Worm (Caenorhabditis elegans): Measurements from ENCODE around the gene F40A3.6.

F40A3.6 gene

ce11 chrV:7863020-7863523 lies 30.6 kb downstream of the F40A3.6 start, which contains the start of gene C37C3.10:
Gene C37C3.10, minus strand, starts transcription at chrV:7863070.
- no peak for TF ChIP-seq aptf-2 (GFP tag; conservative IDR thresholded peaks at IDR 0.05)
- no peak for TF ChIP-seq ceh-100 (GFP tag; IDR thresholded peaks at IDR 0.05)
- TF ChIP-seq ceh-27 (GFP tag; optimal IDR thresholded peaks at IDR 0.05), result no peak
- no peak for TF ChIP-seq chd-7 (tag; optimal IDR thresholded peaks at IDR 0.05)
- no peak for TF ChIP-seq attf-6 (GFP tag; IDR thresholded peaks at IDR 0.05)
- TF ChIP-seq cebp-2 (GFP tag; IDR thresholded peaks at IDR 0.05), result no peak
- no peak for TF ChIP-seq lir-1 (GFP tag; conservative IDR thresholded peaks at IDR 0.05)
- no peak for TF ChIP-seq hmg-1.2 (GFP tag; IDR thresholded peaks at IDR 0.05)
- TF ChIP-seq F57A8.1 (GFP tag; optimal IDR thresholded peaks at IDR 0.05), result no peak
- TF ChIP-seq K12H6.12 (tag; optimal IDR thresholded peaks at IDR 0.05), result no peak
- no peak for TF ChIP-seq lin-35 (GFP tag; optimal IDR thresholded peaks at IDR 0.05)
- TF ChIP-seq madf-3 (GFP tag; IDR thresholded peaks at IDR 0.05), result no peak
- TF ChIP-seq dpl-1 (GFP tag; optimal IDR thresholded peaks at IDR 0.05), result no peak
- TF ChIP-seq hlh-26 (GFP tag; conservative IDR thresholded peaks at IDR 0.05), result no peak
- no peak for TF ChIP-seq rcor-1 (GFP tag; IDR thresholded peaks at IDR 0.05)
- TF ChIP-seq ZK185.1 (tag; optimal IDR thresholded peaks at IDR 0.05; ENCODE audit: poor library complexity, severe bottlenecking), result no peak
- TF ChIP-seq Y53G8AR.9 (GFP tag; conservative IDR thresholded peaks at IDR 0.05), result no peak

- TF ChIP-seq lsl-1 (GFP tag; optimal IDR thresholded peaks at IDR 0.05), result no peak
- no peak for TF ChIP-seq bed-1 (GFP tag; IDR thresholded peaks at IDR 0.05)
- TF ChIP-seq aptf-3 (GFP tag; IDR thresholded peaks at IDR 0.05), result no peak
Measured at ce11 chrV:7861792-7862191, 31.9 kb downstream of the F40A3.6 start, which contains the start of gene C37C3.17. Gene C37C3.17, minus strand, starts transcription at chrV:7861892.

- TF ChIP-seq attf-5 (GFP tag; optimal IDR thresholded peaks at IDR 0.05), result no peak
- no peak for TF ChIP-seq mcd-1 (GFP tag; IDR thresholded peaks at IDR 0.05)
- no peak for TF ChIP-seq die-1 (tag; optimal IDR thresholded peaks at IDR 0.05)
- TF ChIP-seq dox-1 (GFP tag; IDR thresholded peaks at IDR 0.05), result no peak
- no peak for TF ChIP-seq ztf-28 (GFP tag; IDR thresholded peaks at IDR 0.05)
- peak; percentile 15 for TF ChIP-seq B0035.1 (tag; optimal IDR thresholded peaks at IDR 0.05)
- 0 out of 2 replicates have a peak, but pooled peaks have one; percentile 35 for TF ChIP-seq ceh-100 (GFP tag; IDR thresholded peaks at IDR 0.05)
- no peak for TF ChIP-seq madf-10 (tag; optimal IDR thresholded peaks at IDR 0.05)
- peak; percentile 30 for TF ChIP-seq zim-3 (tag; optimal IDR thresholded peaks at IDR 0.05)
- 0 out of 2 replicates have a peak, but pooled peaks have one; percentile 8 for TF ChIP-seq hmg-1.2 (GFP tag; IDR thresholded peaks at IDR 0.05)
- no peak for TF ChIP-seq C06A6.2 (GFP tag; conservative IDR thresholded peaks at IDR 0.05)
- peak; percentile 70 for TF ChIP-seq hmg-20 (GFP tag; IDR thresholded peaks at IDR 0.05)
- TF ChIP-seq egl-44 (GFP tag; IDR thresholded peaks at IDR 0.05), result no peak
- TF ChIP-seq attf-3 (GFP tag; conservative IDR thresholded peaks at IDR 0.05), result no peak
- TF ChIP-seq aptf-2 (GFP tag; conservative IDR thresholded peaks at IDR 0.05), result no peak
- peak; percentile 85 for TF ChIP-seq repo-1 (tag; optimal IDR thresholded peaks at IDR 0.05)
- peak; percentile 18; the same call in 1 of the 2 replicates for TF ChIP-seq attf-6 (GFP tag; IDR thresholded peaks at IDR 0.05)
- TF ChIP-seq tbp1 (GFP tag; optimal IDR thresholded peaks at IDR 0.05), result peak; percentile 12
- TF ChIP-seq F33H1.4 (GFP tag; IDR thresholded peaks at IDR 0.05), result peak; percentile 33; the same call in 1 of the 2 replicates
- TF ChIP-seq nfyb-1 (GFP tag; IDR thresholded peaks at IDR 0.05), result peak; percentile 85
- TF ChIP-seq mes-4 (tag; optimal IDR thresholded peaks at IDR 0.05), result peak; percentile 3
- TF ChIP-seq somi-1 (GFP tag; optimal IDR thresholded peaks at IDR 0.05), result no peak
- TF ChIP-seq F57C9.4 (tag; optimal IDR thresholded peaks at IDR 0.05), result no peak
- no peak for TF ChIP-seq pbrm-1 (GFP tag; IDR thresholded peaks at IDR 0.05)
- peak; percentile 9 for TF ChIP-seq lin-54 (GFP tag; optimal IDR thresholded peaks at IDR 0.05)
- TF ChIP-seq sptf-2 (GFP tag; optimal IDR thresholded peaks at IDR 0.05), result no peak
- no peak for TF ChIP-seq ekl-4 (GFP tag; IDR thresholded peaks at IDR 0.05)
- TF ChIP-seq hlh-12 (tag; optimal IDR thresholded peaks at IDR 0.05), result no peak
- TF ChIP-seq F22D6.2 (tag; optimal IDR thresholded peaks at IDR 0.05), result no peak
- TF ChIP-seq let-526 (GFP tag; IDR thresholded peaks at IDR 0.05), result 0 out of 2 replicates have a peak, but pooled peaks have one; percentile 9
Measured at ce11 chrV:7857931-7858330, 35.7 kb downstream of the F40A3.6 start, which contains the start of gene C37C3.1. Gene C37C3.1, plus strand, starts transcription at chrV:7857963.
